Fruit fly (Drosophila melanogaster) whole organism, prepupa: ENCODE measurements around the gene Arts.

Source experiments
- Blimp-1 ChIP-seq: fragments of 200-800 bp; sonication (Bioruptor generic); optimal IDR thresholded peaks from 3 replicates; lab custom pipeline; 2017; ENCODE audit warnings: missing biosample characterization, missing genetic modification characterization, mild to moderate bottlenecking, moderate library complexity, missing genetic modification reagents
- CG10631 ChIP-seq: fragments of 200-800 bp; sonication (Bioruptor generic); optimal IDR thresholded peaks from 2 replicates; lab custom pipeline; 2016; ENCODE audit warnings: missing biosample characterization, missing genetic modification characterization
- CG11902 ChIP-seq: fragments of 200-800 bp; sonication (Bioruptor generic); optimal IDR thresholded peaks from 3 replicates; lab custom pipeline; 2016; ENCODE audit warnings: missing biosample characterization, missing genetic modification characterization
- CG15336 ChIP-seq: fragments of 200-800 bp; sonication (Bioruptor generic); IDR thresholded peaks from 2 replicates; pipeline ENCODE4 v1.3.6; 2022; ENCODE audit warnings: missing biosample characterization, missing genetic modification characterization
- CG1621 ChIP-seq: fragments of 200-800 bp; sonication (Bioruptor generic); optimal IDR thresholded peaks from 3 replicates; lab custom pipeline; 2018; ENCODE audit warnings: missing biosample characterization, mild to moderate bottlenecking, missing genetic modification characterization
- CG16779 ChIP-seq: fragments of 200-800 bp; sonication (Bioruptor generic); optimal IDR thresholded peaks from 3 replicates; lab custom pipeline; 2017; ENCODE audit warnings: missing biosample characterization, mild to moderate bottlenecking, missing genetic modification characterization
- CG3032 ChIP-seq: fragments of 200-800 bp; optimal IDR thresholded peaks from 2 replicates; lab custom pipeline; 2019; ENCODE audit warnings: missing biosample characterization, mild to moderate bottlenecking, missing genetic modification characterization, moderate library complexity
- CG31627 ChIP-seq: fragments of 200-800 bp; sonication (Bioruptor generic); optimal IDR thresholded peaks from 3 replicates; lab custom pipeline; 2016; ENCODE audit warnings: missing biosample characterization, missing genetic modification characterization
- CG6792 ChIP-seq: fragments of 200-800 bp; sonication (Bioruptor generic); optimal IDR thresholded peaks from 3 replicates; lab custom pipeline; 2016; ENCODE audit warnings: missing biosample characterization, missing genetic modification characterization
- CG6854 ChIP-seq: fragments of 200-800 bp; sonication (Bioruptor generic); optimal IDR thresholded peaks from 2 replicates; lab custom pipeline; 2017; ENCODE audit warnings: missing biosample characterization, mild to moderate bottlenecking, missing genetic modification characterization
- CG8119 ChIP-seq: fragments of 200-800 bp; sonication (Bioruptor generic); IDR thresholded peaks from 3 replicates; pipeline ENCODE4 v1.3.6; 2022; ENCODE audit warnings: missing biosample characterization, missing genetic modification characterization
- CG8319 ChIP-seq: fragments of 200-800 bp; sonication (Bioruptor generic); optimal IDR thresholded peaks from 3 replicates; lab custom pipeline; 2016; ENCODE audit warnings: missing biosample characterization, missing genetic modification characterization
- CG8632 ChIP-seq: fragments of 200-800 bp; sonication (Bioruptor generic); optimal IDR thresholded peaks from 3 replicates; lab custom pipeline; 2016; ENCODE audit warnings: missing biosample characterization, missing genetic modification characterization
- CG9139 ChIP-seq: fragments of 200-800 bp; sonication (Bioruptor generic); optimal IDR thresholded peaks from 3 replicates; lab custom pipeline; 2017; ENCODE audit warnings: missing biosample characterization, mild to moderate bottlenecking, missing genetic modification characterization
- Eip75B ChIP-seq: fragments of 200-800 bp; sonication (Bioruptor generic); optimal IDR thresholded peaks from 3 replicates; lab custom pipeline; 2016; ENCODE audit warnings: missing biosample characterization, missing genetic modification characterization
- Eip78C ChIP-seq: fragments of 200-800 bp; sonication (Bioruptor generic); peaks from one replicate; lab custom pipeline; 2016; ENCODE audit warnings: missing biosample characterization, missing genetic modification characterization
- Ets96B ChIP-seq: fragments of 200-800 bp; optimal IDR thresholded peaks from 2 replicates; lab custom pipeline; 2019; ENCODE audit warnings: missing biosample characterization, mild to moderate bottlenecking, missing genetic modification characterization, moderate library complexity
- Hr38 ChIP-seq: sonication (Bioruptor generic); optimal IDR thresholded peaks from 2 replicates; lab custom pipeline; 2016; ENCODE audit warnings: missing biosample characterization, missing genetic modification characterization
- Hr39 ChIP-seq: fragments of 200-800 bp; sonication (Bioruptor generic); optimal IDR thresholded peaks from 2 replicates; lab custom pipeline; 2016; ENCODE audit warnings: missing biosample characterization, missing genetic modification characterization
- Lpt ChIP-seq: fragments of 200-800 bp; sonication (Bioruptor generic); optimal IDR thresholded peaks from 3 replicates; lab custom pipeline; 2016; ENCODE audit warnings: missing biosample characterization, missing genetic modification characterization
- OdsH ChIP-seq: fragments of 200-800 bp; sonication (Bioruptor generic); optimal IDR thresholded peaks from 3 replicates; lab custom pipeline; 2016; ENCODE audit warnings: missing biosample characterization, missing genetic modification characterization
- Smox ChIP-seq: fragments of 200-800 bp; sonication (Bioruptor generic); optimal IDR thresholded peaks from 3 replicates; lab custom pipeline; 2016; ENCODE audit warnings: missing biosample characterization, missing genetic modification characterization
- Sox102F ChIP-seq: fragments of 200-800 bp; sonication (Bioruptor generic); optimal IDR thresholded peaks from 2 replicates; lab custom pipeline; 2016; ENCODE audit warnings: missing biosample characterization, mild to moderate bottlenecking, missing genetic modification characterization
- Sox14 ChIP-seq: fragments of 200-800 bp; sonication (Bioruptor generic); optimal IDR thresholded peaks from 3 replicates; lab custom pipeline; 2016; ENCODE audit warnings: missing biosample characterization, missing genetic modification characterization
- Sox15 ChIP-seq: fragments of 200-800 bp; sonication (Bioruptor generic); optimal IDR thresholded peaks from 3 replicates; lab custom pipeline; 2016; ENCODE audit warnings: missing biosample characterization, missing genetic modification characterization
- cyc ChIP-seq: fragments of 200-800 bp; sonication (Bioruptor generic); optimal IDR thresholded peaks from 3 replicates; lab custom pipeline; 2016; ENCODE audit warnings: missing biosample characterization, missing genetic modification characterization
- dac ChIP-seq: fragments of 200-800 bp; sonication (Bioruptor generic); optimal IDR thresholded peaks from 2 replicates; lab custom pipeline; 2017; ENCODE audit warnings: missing biosample characterization, mild to moderate bottlenecking, missing genetic modification characterization
- esn ChIP-seq: fragments of 200-800 bp; sonication (Bioruptor generic); optimal IDR thresholded peaks from 2 replicates; lab custom pipeline; 2016; ENCODE audit warnings: missing biosample characterization, mild to moderate bottlenecking, missing genetic modification characterization, moderate library complexity
- fd59A ChIP-seq: fragments of 200-800 bp; sonication (Bioruptor generic); optimal IDR thresholded peaks from 2 replicates; lab custom pipeline; 2017; ENCODE audit warnings: missing biosample characterization, mild to moderate bottlenecking, missing genetic modification characterization, missing genetic modification reagents
- fkh ChIP-seq: fragments of 200-800 bp; sonication (Bioruptor generic); optimal IDR thresholded peaks from 3 replicates; lab custom pipeline; 2017; ENCODE audit warnings: missing biosample characterization, mild to moderate bottlenecking, missing genetic modification characterization, moderate library complexity
- pdm3 ChIP-seq: fragments of 200-800 bp; sonication (Bioruptor generic); optimal IDR thresholded peaks from 3 replicates; lab custom pipeline; 2016; ENCODE audit warnings: missing biosample characterization, missing genetic modification characterization
- spab ChIP-seq: fragments of 200-800 bp; sonication (Bioruptor generic); optimal IDR thresholded peaks from 2 replicates; lab custom pipeline; 2017; ENCODE audit warnings: missing biosample characterization, mild to moderate bottlenecking, missing genetic modification characterization, missing genetic modification reagents
- ss ChIP-seq, 2 experiments: fragments of 200-800 bp; sonication (Bioruptor generic); optimal IDR thresholded peaks; 2 replicates in 1 of 2; 3 replicates in 1 of 2; lab custom pipeline; 2017 to 2018; ENCODE audit warnings: mild to moderate bottlenecking in 2 of 2, missing biosample characterization in 2 of 2, missing genetic modification characterization in 2 of 2, moderate library complexity in 1 of 2
- svp ChIP-seq: fragments of 200-800 bp; sonication (Bioruptor generic); peaks from one replicate; lab custom pipeline; 2016; ENCODE audit warnings: missing biosample characterization, missing genetic modification characterization
- topi ChIP-seq: fragments of 200-800 bp; sonication (Bioruptor generic); optimal IDR thresholded peaks from 3 replicates; lab custom pipeline; 2016; ENCODE audit warnings: missing biosample characterization, missing genetic modification characterization
- vri ChIP-seq: fragments of 200-800 bp; sonication (Bioruptor generic); optimal IDR thresholded peaks from 3 replicates; lab custom pipeline; 2016; ENCODE audit warnings: missing biosample characterization, mild to moderate bottlenecking, missing genetic modification characterization

The Arts gene

dm6 chr3L:16638639-16639388 lies 36.2 kb downstream of the Arts start (continued):
- no peak for TF ChIP-seq Eip75B (GFP tag; lab: Kevin White, UChicago)
- peak; percentile 80 for TF ChIP-seq Sox14 (GFP tag; lab: Kevin White, UChicago)
- TF ChIP-seq CG31627 (GFP tag; lab: Kevin White, UChicago), result peak; percentile 51
- TF ChIP-seq CG10631, result peak; percentile 19
- TF ChIP-seq fd59A, result no peak
- TF ChIP-seq Sox102F (GFP tag; lab: Kevin White, UChicago), result peak; percentile 55
- no peak for TF ChIP-seq vri (GFP tag; lab: Kevin White, UChicago)
- no peak for TF ChIP-seq CG9139 (GFP tag; lab: Kevin White, UChicago)
- TF ChIP-seq cyc (GFP tag; lab: Kevin White, UChicago), result peak; percentile 12
- no peak for TF ChIP-seq Sox15 (GFP tag; lab: Kevin White, UChicago)
- peak; percentile 18 for TF ChIP-seq CG3032
- TF ChIP-seq spab (GFP tag; lab: Kevin White, UChicago), result no peak
- TF ChIP-seq CG16779, result no peak
- peak; percentile 5 for TF ChIP-seq CG6792 (GFP tag; lab: Kevin White, UChicago)
- TF ChIP-seq Ets96B (tag; lab: Kevin White, UChicago), result peak; percentile 8
- TF ChIP-seq Hr38 (GFP tag; lab: Kevin White, UChicago), result no peak
- peak; percentile 40 for TF ChIP-seq Smox (GFP tag; lab: Kevin White, UChicago)
- TF ChIP-seq pdm3 (GFP tag; lab: Kevin White, UChicago), result peak; percentile 14
- peak; percentile 19 for TF ChIP-seq CG8632 (GFP tag; lab: Kevin White, UChicago)
- peak; percentile 44 for TF ChIP-seq Blimp-1 (GFP tag; lab: Kevin White, UChicago)
- peak; percentile 69 for TF ChIP-seq Eip78C (GFP tag; lab: Kevin White, UChicago)
- TF ChIP-seq Lpt (GFP tag; lab: Kevin White, UChicago), result no peak
- TF ChIP-seq, all 60 proteins: peak for 31

dm6 chr3L:16640509-16641068 lies 37.9 kb downstream of the Arts start:
- peak; percentile 1 for TF ChIP-seq CG8632 (GFP tag; lab: Kevin White, UChicago)
- TF ChIP-seq Sox14 (GFP tag; lab: Kevin White, UChicago), result no peak
- TF ChIP-seq svp (GFP tag; lab: Kevin White, UChicago), result peak; percentile 61
- peak; percentile 29 for TF ChIP-seq CG6854 (GFP tag; lab: Kevin White, UChicago)
- TF ChIP-seq fkh (GFP tag; lab: Kevin White, UChicago), result peak; percentile 88
- TF ChIP-seq Hr39 (GFP tag; lab: Kevin White, UChicago), result no peak
- TF ChIP-seq CG15336 (GFP tag; lab: Robert Waterston, UW), result no peak
- TF ChIP-seq esn (GFP tag; lab: Kevin White, UChicago), result no peak
- peak; percentile 49 for TF ChIP-seq Eip78C (GFP tag; lab: Kevin White, UChicago)

DNA sequence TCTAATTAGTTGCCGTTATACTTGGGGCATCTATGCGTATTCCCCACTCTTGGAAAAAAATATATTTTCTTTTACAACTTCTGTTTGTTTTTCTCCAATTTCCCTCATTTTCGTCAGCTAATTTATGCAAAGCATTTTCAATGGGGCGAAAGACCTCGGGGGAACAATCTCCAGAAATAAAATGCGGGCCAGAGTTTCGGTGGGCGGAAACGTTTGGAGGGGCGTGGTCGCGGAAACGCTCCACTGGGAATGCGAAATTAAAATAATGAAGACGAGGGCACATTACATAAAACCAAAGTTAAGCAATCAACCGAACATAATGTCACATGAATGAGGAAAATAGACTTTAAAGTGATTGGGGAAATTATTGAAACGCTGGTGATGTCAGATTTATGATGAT lies 38.4 kb downstream of the Arts start:
- TF ChIP-seq spab (GFP tag; lab: Kevin White, UChicago) (no peak), Eip75B (GFP tag; lab: Kevin White, UChicago) (no peak), topi (GFP tag; lab: Kevin White, UChicago) (no peak), ss (GFP tag; optimal IDR thresholded peaks at IDR 0.05; lab: Kevin White, UChicago) (no peak), OdsH (GFP tag; lab: Kevin White, UChicago) (no peak), CG11902 (GFP tag; lab: Kevin White, UChicago) (no peak), CG8319 (GFP tag; lab: Kevin White, UChicago) (no peak), CG8119 (GFP tag; lab: Robert Waterston, UW) (no peak), dac (GFP tag; lab: Kevin White, UChicago) (no peak), CG1621 (tag; lab: Kevin White, UChicago) (no peak)
